Worm (Caenorhabditis elegans): Measurements from ENCODE around the gene F47C12.13.

Gene F47C12.13

ce11 chrIV:3962584-3962983 lies 31.6 kb downstream of the F47C12.13 start, which contains the start of gene Y46C8AM.1:
Gene Y46C8AM.1, plus strand, starts transcription at chrIV:3962884.
- TF ChIP-seq nhr-12 (tag; optimal IDR thresholded peaks at IDR 0.05) (no peak), mdl-1 (tag; optimal IDR thresholded peaks at IDR 0.05) (no peak), mef-2 (tag; optimal IDR thresholded peaks at IDR 0.05) (no peak), snpc-4 (tag; optimal IDR thresholded peaks at IDR 0.05) (no peak), lir-3 (tag; optimal IDR thresholded peaks at IDR 0.05; ENCODE audit: poor library complexity) (no peak)

ce11 chrIV:3960396-3960795 lies 33.8 kb downstream of the F47C12.13 start, which contains the start of gene clec-75:
Gene clec-75, plus strand, starts transcription at chrIV:3960734.
- TF ChIP-seq lin-13 (GFP tag; optimal IDR thresholded peaks at IDR 0.05) (no peak), elt-2 (tag; optimal IDR thresholded peaks at IDR 0.05) (peak; percentile 70)

ce11 chrIV:3956705-3957104 lies 37.5 kb downstream of the F47C12.13 start, which contains the start of gene clec-74:
Gene clec-74, plus strand, starts transcription at chrIV:3957005.
- no peak for TF ChIP-seq tlp-1 (tag; optimal IDR thresholded peaks at IDR 0.05)
- no peak for TF ChIP-seq tbx-2 (tag; optimal IDR thresholded peaks at IDR 0.05)
- no peak for TF ChIP-seq ceh-88 (GFP tag; IDR thresholded peaks at IDR 0.05)
- no peak for TF ChIP-seq lin-15B (tag; optimal IDR thresholded peaks at IDR 0.05)

- TF ChIP-seq sptf-1 (tag; optimal IDR thresholded peaks at IDR 0.05) (no peak), efl-3 (GFP tag; optimal IDR thresholded peaks at IDR 0.05) (no peak), ceh-88 (GFP tag; IDR thresholded peaks at IDR 0.05) (no peak), C04F5.9 (tag; optimal IDR thresholded peaks at IDR 0.05) (no peak), aly-2 (tag; optimal IDR thresholded peaks at IDR 0.05) (no peak), hlh-17 (GFP tag; optimal IDR thresholded peaks at IDR 0.05; ENCODE audit: borderline replicate concordance) (no peak), unc-62 (GFP tag; optimal IDR thresholded peaks at IDR 0.05) (no peak), egl-13 (tag; optimal IDR thresholded peaks at IDR 0.05) (no peak), fos-1 (tag; optimal IDR thresholded peaks at IDR 0.05) (no peak), nhr-84 (tag; optimal IDR thresholded peaks at IDR 0.05) (no peak), snpc-4 (tag; optimal IDR thresholded peaks at IDR 0.05) (no peak), aha-1 (tag; optimal IDR thresholded peaks at IDR 0.05) (no peak), nhr-77 (tag; optimal IDR thresholded peaks at IDR 0.05) (no peak), isw-1 (GFP tag; IDR thresholded peaks at IDR 0.05) (no peak), unc-30 (tag; optimal IDR thresholded peaks at IDR 0.05) (no peak), grh-1 (GFP tag; IDR thresholded peaks at IDR 0.05) (no peak), ets-5 (GFP tag; IDR thresholded peaks at IDR 0.05) (no peak), lin-13 (GFP tag; optimal IDR thresholded peaks at IDR 0.05) (no peak)
Measured at ce11 chrIV:3956095-3956494, 38.1 kb downstream of the F47C12.13 start, which contains the start of gene clec-73. Gene clec-73, minus strand, starts transcription at chrIV:3956195.

- TF ChIP-seq jun-1 (tag; optimal IDR thresholded peaks at IDR 0.05) (peak; percentile 78), hlh-4 (tag; optimal IDR thresholded peaks at IDR 0.05) (no peak), mef-2 (tag; optimal IDR thresholded peaks at IDR 0.05) (no peak), fkh-10 (GFP tag; optimal IDR thresholded peaks at IDR 0.05) (no peak), pqm-1 (tag; optimal IDR thresholded peaks at IDR 0.05) (peak; percentile 78), nhr-237 (tag; optimal IDR thresholded peaks at IDR 0.05) (no peak), nhr-12 (tag; optimal IDR thresholded peaks at IDR 0.05) (no peak), lin-13 (GFP tag; optimal IDR thresholded peaks at IDR 0.05) (no peak), snpc-4 (tag; optimal IDR thresholded peaks at IDR 0.05) (no peak), snu-23 (GFP tag; optimal IDR thresholded peaks at IDR 0.05) (no peak), nhr-28 (tag; optimal IDR thresholded peaks at IDR 0.05) (no peak), alr-1 (tag; optimal IDR thresholded peaks at IDR 0.05; ENCODE audit: borderline replicate concordance) (no peak), lin-15B (tag; optimal IDR thresholded peaks at IDR 0.05) (no peak), aly-2 (tag; optimal IDR thresholded peaks at IDR 0.05) (no peak), nhr-20 (tag; optimal IDR thresholded peaks at IDR 0.05) (peak; percentile 13), elt-2 (tag; optimal IDR thresholded peaks at IDR 0.05) (peak; percentile 98), hpl-2 (GFP tag; optimal IDR thresholded peaks at IDR 0.05) (no peak), egl-27 (tag; optimal IDR thresholded peaks at IDR 0.05) (no peak), lin-35 (GFP tag; optimal IDR thresholded peaks at IDR 0.05) (peak in 1 of 2 experiments; percentile 10)
Measured at ce11 chrIV:3944459-3944858, 49.8 kb downstream of the F47C12.13 start, which contains the start of gene clec-72. Gene clec-72, plus strand, starts transcription at chrIV:3944816.

Data from whole organism, L1 larva.